Worm (Caenorhabditis elegans): ENCODE data around the gene faah-6.

DNA sequence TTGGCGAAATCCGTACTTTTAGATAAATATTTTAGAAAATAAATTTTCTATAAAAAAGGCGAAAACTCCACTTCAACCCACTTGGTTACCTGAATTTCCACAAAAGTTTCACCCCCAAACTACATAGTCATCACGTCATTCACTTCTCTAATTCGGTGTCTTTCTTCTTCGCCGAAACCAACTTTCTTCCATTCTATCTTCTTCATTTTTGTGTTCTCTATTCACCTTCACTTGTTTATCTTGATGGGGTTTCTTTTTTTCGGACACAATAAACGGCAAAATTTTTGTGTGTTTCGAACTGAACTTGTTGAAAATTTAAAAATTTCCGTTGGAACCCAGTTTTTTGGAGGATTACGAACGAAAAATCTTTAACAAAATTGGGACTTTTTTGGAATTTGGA, 16.6 kb downstream of the faah-6 start:
- TF ChIP-seq nhr-28 (tag; optimal IDR thresholded peaks at IDR 0.05) = no peak
- no peak for TF ChIP-seq ztf-11 (tag; optimal IDR thresholded peaks at IDR 0.05)
- TF ChIP-seq lin-39 (tag; optimal IDR thresholded peaks at IDR 0.05) = no peak
- no peak for TF ChIP-seq daf-12 (tag; optimal IDR thresholded peaks at IDR 0.05)
- no peak for TF ChIP-seq ceh-82 (tag; optimal IDR thresholded peaks at IDR 0.05)
